Worm (Caenorhabditis elegans) whole organism, young adult: ENCODE measurements around the gene ergi-3.

ENCODE experiments used
- B0035.1 ChIP-seq: sonication (generic microtip); optimal IDR thresholded peaks from 2 replicates; lab custom pipeline; 2016; ENCODE audit warnings: missing genetic modification characterization, mild to moderate bottlenecking, missing compliant biosample characterization, missing genotype, missing genetic modification reagents
- B0261.1 ChIP-seq: sonication (generic microtip); optimal IDR thresholded peaks from 2 replicates; lab custom pipeline; 2016; ENCODE audit warnings: mild to moderate bottlenecking, missing genetic modification characterization, moderate library complexity, missing compliant biosample characterization
- B0336.3 ChIP-seq: fragments of 200-800 bp; sonication (Bioruptor generic); IDR thresholded peaks from 2 replicates; pipeline ENCODE4 v1.3.6; 2022; ENCODE audit warnings: missing genetic modification characterization, missing compliant biosample characterization
- C17E4.6 ChIP-seq: fragments of 200-800 bp; sonication (Bioruptor generic); IDR thresholded peaks from 2 replicates; pipeline ENCODE4 v1.3.6; 2022; ENCODE audit warnings: missing genetic modification reagents, missing genetic modification characterization, missing compliant biosample characterization
- F10E7.11 ChIP-seq: sonication (generic microtip); optimal IDR thresholded peaks from 2 replicates; lab custom pipeline; 2017; ENCODE audit warnings: mild to moderate bottlenecking, missing genetic modification characterization, moderate library complexity, missing compliant biosample characterization
- F22D6.2 ChIP-seq: sonication (generic microtip); optimal IDR thresholded peaks from 2 replicates; lab custom pipeline; 2016; ENCODE audit warnings: mild to moderate bottlenecking, missing genetic modification characterization, missing compliant biosample characterization
- F37B4.10 ChIP-seq: fragments of 200-800 bp; sonication (Bioruptor generic); IDR thresholded peaks from 2 replicates; pipeline ENCODE4 v1.3.6; 2022; ENCODE audit warnings: missing genetic modification characterization, missing compliant biosample characterization
- F55B11.4 ChIP-seq: sonication (generic microtip); optimal IDR thresholded peaks from 2 replicates; lab custom pipeline; 2016; ENCODE audit warnings: missing compliant biosample characterization, missing genetic modification characterization, borderline replicate concordance; ENCODE audit not compliant: insufficient read depth
- K11D2.4 ChIP-seq: fragments of 200-800 bp; sonication (Bioruptor generic); IDR thresholded peaks from 2 replicates; pipeline ENCODE4 v1.3.6; 2022; ENCODE audit warnings: missing genetic modification reagents, missing genetic modification characterization, missing compliant biosample characterization
- T07F8.4 ChIP-seq: sonication (generic microtip); optimal IDR thresholded peaks from 2 replicates; lab custom pipeline; 2016; ENCODE audit warnings: mild to moderate bottlenecking, missing genetic modification characterization, moderate library complexity, missing compliant biosample characterization
- Y53F4B.3 ChIP-seq: fragments of 200-800 bp; sonication (Bioruptor generic); IDR thresholded peaks from 2 replicates; pipeline ENCODE4 v1.3.6; 2022; ENCODE audit warnings: missing genetic modification reagents, missing genetic modification characterization, missing compliant biosample characterization
- Y56A3A.18 ChIP-seq: fragments of 200-800 bp; sonication (Bioruptor generic); IDR thresholded peaks from 2 replicates; pipeline ENCODE4 v1.3.6; 2022; ENCODE audit warnings: missing genetic modification reagents, missing genetic modification characterization, missing compliant biosample characterization
- ZK185.1 ChIP-seq: sonication (generic microtip); optimal IDR thresholded peaks from 2 replicates; lab custom pipeline; 2016; ENCODE audit warnings: mild to moderate bottlenecking, missing genetic modification characterization, missing compliant biosample characterization; ENCODE audit not compliant: poor library complexity, severe bottlenecking
- ama-1 ChIP-seq, 3 experiments: fragments of 150-350 bp in 1 of 3; sonication (generic microtip) in 2 of 3; optimal IDR thresholded peaks; 2 replicates each; lab custom pipeline; 2014 to 2018; ENCODE audit warnings: missing biosample characterization in 2 of 3, missing genetic modification characterization in 2 of 3, missing genetic modification reagents in 2 of 3
- aptf-2 ChIP-seq: fragments of 200-800 bp; sonication (Bioruptor generic); conservative IDR thresholded peaks from 2 replicates; pipeline ENCODE4 v1.3.6; 2022; ENCODE audit warnings: missing genetic modification reagents, missing genetic modification characterization, missing compliant biosample characterization
- atf-7 ChIP-seq: sonication (generic microtip); optimal IDR thresholded peaks from 2 replicates; lab custom pipeline; 2017; ENCODE audit warnings: mild to moderate bottlenecking, missing genetic modification characterization, missing compliant biosample characterization
- attf-5 ChIP-seq: fragments of 200-800 bp; sonication (Bioruptor generic); optimal IDR thresholded peaks from 2 replicates; lab custom pipeline; 2018; ENCODE audit warnings: mild to moderate bottlenecking, missing genetic modification characterization, missing compliant biosample characterization
- bed-2 ChIP-seq: fragments of 200-800 bp; sonication (Bioruptor generic); IDR thresholded peaks from 2 replicates; pipeline ENCODE4 v1.3.6; 2022; ENCODE audit warnings: missing genetic modification reagents, missing genetic modification characterization, missing compliant biosample characterization
- ceh-58 ChIP-seq: fragments of 200-800 bp; sonication (Bioruptor generic); IDR thresholded peaks from 2 replicates; pipeline ENCODE4 v1.3.6; 2022; ENCODE audit warnings: missing genetic modification characterization, missing compliant biosample characterization
- die-1 ChIP-seq: sonication (generic microtip); optimal IDR thresholded peaks from 2 replicates; lab custom pipeline; 2016; ENCODE audit warnings: missing genotype, mild to moderate bottlenecking, missing genetic modification characterization, missing compliant biosample characterization
- dpff-1 ChIP-seq: sonication (generic microtip); optimal IDR thresholded peaks from 2 replicates; lab custom pipeline; 2017; ENCODE audit warnings: mild to moderate bottlenecking, missing genetic modification characterization, missing compliant biosample characterization
- efl-1 ChIP-seq: fragments of 150-350 bp; optimal IDR thresholded peaks from 2 replicates; lab custom pipeline; 2014; ENCODE audit warnings: missing biosample characterization, missing genetic modification reagents, missing genetic modification characterization
- egl-44 ChIP-seq: fragments of 200-800 bp; sonication (Bioruptor generic); IDR thresholded peaks from 2 replicates; pipeline ENCODE4 v1.3.6; 2022; ENCODE audit warnings: missing genetic modification reagents, missing genetic modification characterization, missing compliant biosample characterization
- ekl-4 ChIP-seq: fragments of 200-800 bp; sonication (Bioruptor generic); IDR thresholded peaks from 2 replicates; pipeline ENCODE4 v1.3.6; 2022; ENCODE audit warnings: missing genetic modification reagents, missing genetic modification characterization, missing compliant biosample characterization
- hlh-12 ChIP-seq: sonication (generic microtip); optimal IDR thresholded peaks from 2 replicates; lab custom pipeline; 2016; ENCODE audit warnings: missing genetic modification characterization, missing compliant biosample characterization
- hmg-20 ChIP-seq: fragments of 200-800 bp; sonication (Bioruptor generic); IDR thresholded peaks from 2 replicates; pipeline ENCODE4 v1.3.6; 2022; ENCODE audit warnings: missing genetic modification reagents, missing genetic modification characterization, missing compliant biosample characterization
- lag-1 ChIP-seq: fragments of 200-800 bp; sonication (Bioruptor generic); IDR thresholded peaks from 2 replicates; pipeline ENCODE4 v1.3.6; 2022; ENCODE audit warnings: missing genetic modification reagents, missing genetic modification characterization, missing compliant biosample characterization
- lin-54 ChIP-seq: fragments of 200-800 bp; sonication (Bioruptor generic); optimal IDR thresholded peaks from 2 replicates; lab custom pipeline; 2018; ENCODE audit warnings: mild to moderate bottlenecking, missing genetic modification characterization, missing compliant biosample characterization
- lir-1 ChIP-seq: fragments of 200-800 bp; sonication (Bioruptor generic); conservative IDR thresholded peaks from 2 replicates; pipeline ENCODE4 v1.3.6; 2022; ENCODE audit warnings: missing genetic modification reagents, missing genetic modification characterization, missing compliant biosample characterization
- lsy-27 ChIP-seq: sonication (generic microtip); optimal IDR thresholded peaks from 2 replicates; lab custom pipeline; 2017; ENCODE audit warnings: missing genetic modification characterization, mild to moderate bottlenecking, missing compliant biosample characterization, antibody characterized with exemption, missing genotype, borderline replicate concordance; ENCODE audit not compliant: insufficient read depth
- madf-3 ChIP-seq: fragments of 200-800 bp; sonication (Bioruptor generic); IDR thresholded peaks from 2 replicates; pipeline ENCODE4 v1.3.6; 2022; ENCODE audit warnings: missing genetic modification reagents, missing genetic modification characterization, missing compliant biosample characterization
- madf-6 ChIP-seq: fragments of 200-800 bp; sonication (Bioruptor generic); IDR thresholded peaks from 2 replicates; pipeline ENCODE4 v1.3.6; 2022; ENCODE audit warnings: missing genetic modification reagents, missing genetic modification characterization, missing compliant biosample characterization
- madf-8 ChIP-seq: fragments of 200-800 bp; sonication (Bioruptor generic); conservative IDR thresholded peaks from 2 replicates; pipeline ENCODE4 v1.3.6; 2022; ENCODE audit warnings: missing genetic modification reagents, missing genetic modification characterization, missing compliant biosample characterization
- mxl-1 ChIP-seq: sonication (generic microtip); optimal IDR thresholded peaks from 2 replicates; lab custom pipeline; 2016; ENCODE audit warnings: missing genetic modification characterization, missing compliant biosample characterization
- nhr-179 ChIP-seq: sonication (generic microtip); optimal IDR thresholded peaks from 2 replicates; lab custom pipeline; 2016; ENCODE audit warnings: mild to moderate bottlenecking, missing genetic modification characterization, missing compliant biosample characterization
- nhr-27 ChIP-seq: fragments of 200-800 bp; sonication (Bioruptor generic); optimal IDR thresholded peaks from 2 replicates; lab custom pipeline; 2018; ENCODE audit warnings: mild to moderate bottlenecking, missing genetic modification characterization, moderate library complexity, missing compliant biosample characterization
- pbrm-1 ChIP-seq: fragments of 200-800 bp; sonication (Bioruptor generic); IDR thresholded peaks from 2 replicates; pipeline ENCODE4 v1.3.6; 2022; ENCODE audit warnings: missing genetic modification reagents, missing genetic modification characterization, missing compliant biosample characterization
- pha-4 ChIP-seq: fragments of 150-350 bp; sonication (generic microtip); optimal IDR thresholded peaks from 2 replicates; lab custom pipeline; 2014; ENCODE audit warnings: missing biosample characterization, missing genetic modification reagents, missing genetic modification characterization
- repo-1 ChIP-seq: sonication (generic microtip); optimal IDR thresholded peaks from 2 replicates; lab custom pipeline; 2017; ENCODE audit warnings: mild to moderate bottlenecking, missing genetic modification characterization, missing compliant biosample characterization
- rpc-1 ChIP-seq, 2 experiments: fragments of 150-350 bp in 1 of 2; sonication (generic microtip) in 1 of 2; optimal IDR thresholded peaks; 2 replicates each; lab custom pipeline; 2014 to 2018; ENCODE audit warnings: missing biosample characterization in 1 of 2, missing genetic modification characterization in 1 of 2, missing genetic modification reagents in 1 of 2, missing genotype in 1 of 2
- sdz-38 ChIP-seq: sonication (generic microtip); optimal IDR thresholded peaks from 2 replicates; lab custom pipeline; 2016; ENCODE audit warnings: missing genotype, missing genetic modification characterization, missing compliant biosample characterization
- sea-2 ChIP-seq: fragments of 200-800 bp; sonication (Bioruptor generic); IDR thresholded peaks from 2 replicates; pipeline ENCODE4 v1.3.6; 2022; ENCODE audit warnings: missing genetic modification characterization, missing compliant biosample characterization
- somi-1 ChIP-seq: fragments of 200-800 bp; sonication (Bioruptor generic); optimal IDR thresholded peaks from 2 replicates; lab custom pipeline; 2018; ENCODE audit warnings: mild to moderate bottlenecking, missing genetic modification characterization, missing compliant biosample characterization
- tbx-9 ChIP-seq: sonication (generic microtip); optimal IDR thresholded peaks from 2 replicates; lab custom pipeline; 2016; ENCODE audit warnings: borderline replicate concordance, missing genetic modification characterization, inconsistent platforms, missing compliant biosample characterization
- tlf-1 ChIP-seq: fragments of 200-800 bp; sonication (Bioruptor generic); optimal IDR thresholded peaks from 2 replicates; lab custom pipeline; 2018; ENCODE audit warnings: mild to moderate bottlenecking, missing genetic modification characterization, missing compliant biosample characterization
- unc-62 ChIP-seq: fragments of 150-350 bp; optimal IDR thresholded peaks from 2 replicates; lab custom pipeline; 2014; ENCODE audit warnings: missing biosample characterization, missing genetic modification reagents, missing genetic modification characterization
- xnd-1 ChIP-seq: sonication (generic microtip); optimal IDR thresholded peaks from 2 replicates; lab custom pipeline; 2016; ENCODE audit warnings: missing genotype, missing genetic modification reagents, missing genetic modification characterization, missing compliant biosample characterization
- zfh-2 ChIP-seq: fragments of 200-800 bp; sonication (Bioruptor generic); conservative IDR thresholded peaks from 2 replicates; pipeline ENCODE4 v1.3.6; 2022; ENCODE audit warnings: missing genetic modification reagents, missing genetic modification characterization, missing compliant biosample characterization
- ztf-3 ChIP-seq: fragments of 200-800 bp; sonication (Bioruptor generic); optimal IDR thresholded peaks from 2 replicates; lab custom pipeline; 2018; ENCODE audit warnings: mild to moderate bottlenecking, missing genetic modification characterization, missing compliant biosample characterization

The ergi-3 gene

DNA sequence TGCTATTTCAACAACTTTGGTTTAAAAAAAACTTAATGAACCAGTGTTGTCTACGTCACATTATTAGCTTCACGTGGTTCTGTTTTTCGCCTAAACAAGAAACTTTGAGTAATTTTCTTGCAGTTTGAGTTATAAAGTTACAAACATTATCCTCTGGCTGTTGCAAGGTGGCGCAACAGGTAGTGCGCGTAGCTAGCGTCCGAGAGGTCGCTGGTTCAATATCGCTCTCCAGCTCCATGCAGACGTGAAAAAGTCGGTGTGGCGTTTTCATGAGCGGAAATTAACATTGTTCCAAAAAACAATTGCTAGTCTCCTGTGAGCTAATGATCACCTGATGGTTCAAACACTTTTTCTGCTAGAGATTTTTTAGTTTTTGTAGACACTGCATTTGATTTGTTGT is 2.7 kb upstream of the ergi-3 start (continued):
- TF ChIP-seq F55B11.4 (tag; lab: Kevin White, UChicago), result no peak
- no peak for TF ChIP-seq lsy-27
- no peak for TF ChIP-seq zfh-2 (GFP tag; lab: Robert Waterston, UW)
- peak; percentile 29 for TF ChIP-seq nhr-179 (tag; lab: Kevin White, UChicago)
- peak; percentile 22 for TF ChIP-seq die-1 (tag; lab: Kevin White, UChicago)
- TF ChIP-seq ztf-3, result no peak
- TF ChIP-seq mxl-1 (tag; lab: Kevin White, UChicago), result no peak
- no peak for TF ChIP-seq lin-54 (GFP tag; lab: Kevin White, UChicago)
- no peak for TF ChIP-seq madf-8
- no peak for TF ChIP-seq lag-1 (GFP tag; lab: Robert Waterston, UW)
- TF ChIP-seq egl-44 (GFP tag; lab: Robert Waterston, UW), result no peak
- 0 out of 2 replicates have a peak, but pooled peaks have one; percentile 17 for TF ChIP-seq madf-3
- no peak for TF ChIP-seq tbx-9 (tag; lab: Kevin White, UChicago)
- no peak for TF ChIP-seq hlh-12 (tag; lab: Kevin White, UChicago)
- TF ChIP-seq B0261.1 (tag; lab: Kevin White, UChicago), result peak; percentile 63
- no peak for TF ChIP-seq B0035.1 (tag; lab: Kevin White, UChicago)
- TF ChIP-seq B0336.3 (GFP tag; lab: Robert Waterston, UW), result no peak
- no peak for TF ChIP-seq Y53F4B.3
- TF ChIP-seq unc-62, result no peak
- no peak for TF ChIP-seq madf-6
- TF ChIP-seq nhr-27 (tag; lab: Kevin White, UChicago), result no peak
- TF ChIP-seq dpff-1, result no peak
- no peak for TF ChIP-seq ama-1 (optimal IDR thresholded peaks at IDR 0.05; lab: Kevin White, UChicago)
- no peak for TF ChIP-seq ama-1 (GFP tag; optimal IDR thresholded peaks at IDR 0.05; lab: Kevin White, UChicago)
- TF ChIP-seq sdz-38 (tag; lab: Kevin White, UChicago), result no peak
- no peak for TF ChIP-seq K11D2.4
- TF ChIP-seq somi-1 (GFP tag; lab: Kevin White, UChicago), result no peak
- no peak for TF ChIP-seq repo-1 (tag; lab: Kevin White, UChicago)
- TF ChIP-seq pha-4, result no peak
- TF ChIP-seq lir-1 (GFP tag; lab: Robert Waterston, UW), result no peak
- no peak for TF ChIP-seq ekl-4 (GFP tag; lab: Robert Waterston, UW)
- no peak for TF ChIP-seq aptf-2 (GFP tag; lab: Robert Waterston, UW)
- no peak for TF ChIP-seq C17E4.6 (GFP tag; lab: Robert Waterston, UW)
- TF ChIP-seq sea-2, result no peak
- no peak for TF ChIP-seq pbrm-1 (GFP tag; lab: Robert Waterston, UW)
- no peak for TF ChIP-seq F10E7.11 (tag; lab: Kevin White, UChicago)
- no peak for TF ChIP-seq bed-2 (GFP tag; lab: Robert Waterston, UW)
- TF ChIP-seq tlf-1 (GFP tag; lab: Kevin White, UChicago), result no peak
- TF ChIP-seq rpc-1 (optimal IDR thresholded peaks at IDR 0.05; lab: Kevin White, UChicago), result peak; percentile 63
- peak; percentile 75 for TF ChIP-seq rpc-1 (tag; optimal IDR thresholded peaks at IDR 0.05; lab: Kevin White, UChicago)
- TF ChIP-seq ceh-58, result no peak
- TF ChIP-seq xnd-1 (tag; lab: Kevin White, UChicago), result no peak
- no peak for TF ChIP-seq Y56A3A.18 (GFP tag; lab: Robert Waterston, UW)
- TF ChIP-seq T07F8.4 (tag; lab: Kevin White, UChicago), result no peak
- TF ChIP-seq efl-1 (GFP tag; lab: Kevin White, UChicago), result no peak
- no peak for TF ChIP-seq F37B4.10 (GFP tag; lab: Robert Waterston, UW)
- no peak for TF ChIP-seq atf-7 (tag; lab: Kevin White, UChicago)
- TF ChIP-seq attf-5, result no peak
- peak; percentile 47 for TF ChIP-seq ZK185.1 (tag; lab: Kevin White, UChicago)
- no peak for TF ChIP-seq F22D6.2 (tag; lab: Kevin White, UChicago)
- TF ChIP-seq hmg-20 (GFP tag; lab: Robert Waterston, UW), result 0 out of 2 replicates have a peak, but pooled peaks have one; percentile 40
